Worm (Caenorhabditis elegans): ENCODE measurements around the gene B0432.10.

- TF ChIP-seq nhr-11 (tag; optimal IDR thresholded peaks at IDR 0.05) (no peak), unc-62 (GFP tag; optimal IDR thresholded peaks at IDR 0.05) (no peak), zag-1 (tag; optimal IDR thresholded peaks at IDR 0.05) (no peak), sma-3 (GFP tag; optimal IDR thresholded peaks at IDR 0.05) (no peak), nhr-237 (tag; optimal IDR thresholded peaks at IDR 0.05) (no peak), elt-3 (tag; optimal IDR thresholded peaks at IDR 0.05) (no peak), lsy-2 (tag; optimal IDR thresholded peaks at IDR 0.05) (no peak), nhr-25 (tag; optimal IDR thresholded peaks at IDR 0.05) (no peak), crh-2 (tag; optimal IDR thresholded peaks at IDR 0.05) (no peak), elt-1 (tag; optimal IDR thresholded peaks at IDR 0.05) (no peak), egl-27 (tag; optimal IDR thresholded peaks at IDR 0.05) (no peak), lin-39 (tag; optimal IDR thresholded peaks at IDR 0.05) (no peak), unc-39 (tag; optimal IDR thresholded peaks at IDR 0.05) (no peak), lin-11 (tag; optimal IDR thresholded peaks at IDR 0.05) (no peak)
These were observed 48.4 kb downstream of the B0432.10 start, which contains the start of gene laat-1 for ce11 chrII:237721-238120.

Measured in whole organism, L2 larva.